Fruit fly (Drosophila melanogaster): ENCODE results near the gene Dh31.

Dh31 gene

DNA sequence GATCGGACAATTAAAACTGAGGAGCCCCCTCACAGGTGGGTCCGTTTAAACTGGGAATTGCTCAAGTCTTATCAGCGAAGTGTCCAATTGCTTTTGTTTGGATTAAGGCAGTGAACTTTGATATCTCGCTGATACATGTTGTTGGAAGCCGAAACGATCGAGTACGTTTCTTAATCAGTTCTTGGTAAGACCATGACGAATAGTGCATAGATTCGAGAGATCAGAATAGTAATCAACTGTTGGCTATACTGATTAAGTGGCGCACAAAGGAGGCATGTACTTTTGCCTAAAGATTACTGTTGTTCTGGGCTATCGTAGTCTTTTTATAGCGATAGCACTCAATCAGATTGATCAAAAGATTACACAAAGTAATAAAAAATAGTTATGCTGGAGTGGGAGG lies 55.1 kb downstream of the Dh31 start:
- no peak for TF ChIP-seq jim (GFP tag; optimal IDR thresholded peaks at IDR 0.05)
- no peak for TF ChIP-seq Dfd (GFP tag; optimal IDR thresholded peaks at IDR 0.05)
- TF ChIP-seq Jra (GFP tag; optimal IDR thresholded peaks at IDR 0.05) = no peak
- no peak for TF ChIP-seq foxo (GFP tag; optimal IDR thresholded peaks at IDR 0.05)
- no peak for TF ChIP-seq CG32264 (GFP tag; optimal IDR thresholded peaks at IDR 0.05)
- no peak for TF ChIP-seq rgr (GFP tag; optimal IDR thresholded peaks at IDR 0.05)
- no peak for TF ChIP-seq Mio (GFP tag; optimal IDR thresholded peaks at IDR 0.05)
- no peak for TF ChIP-seq Myc (optimal IDR thresholded peaks at IDR 0.05)
- no peak for TF ChIP-seq dsf (GFP tag; optimal IDR thresholded peaks at IDR 0.05; ENCODE audit: borderline replicate concordance)
- TF ChIP-seq GATAd (GFP tag; optimal IDR thresholded peaks at IDR 0.05) = no peak
- peak; percentile 20 for TF ChIP-seq Dif (GFP tag; optimal IDR thresholded peaks at IDR 0.05; ENCODE audit: partially characterized antibody)
- TF ChIP-seq lola (GFP tag; optimal IDR thresholded peaks at IDR 0.05) = no peak
- TF ChIP-seq dmrt93B (GFP tag; optimal IDR thresholded peaks at IDR 0.05) = no peak
- TF ChIP-seq CG9705 (GFP tag; optimal IDR thresholded peaks at IDR 0.05) = no peak
- TF ChIP-seq Abd-B (GFP tag; optimal IDR thresholded peaks at IDR 0.05) = no peak
- TF ChIP-seq Hnf4 (GFP tag; optimal IDR thresholded peaks at IDR 0.05) = peak; percentile 4
- no peak for TF ChIP-seq usp (GFP tag; optimal IDR thresholded peaks at IDR 0.05)

- no peak for TF ChIP-seq dsf (GFP tag; optimal IDR thresholded peaks at IDR 0.05; ENCODE audit: borderline replicate concordance)
- TF ChIP-seq Myc (optimal IDR thresholded peaks at IDR 0.05) = no peak
- TF ChIP-seq lola (GFP tag; optimal IDR thresholded peaks at IDR 0.05) = no peak
- no peak for TF ChIP-seq CG32264 (GFP tag; optimal IDR thresholded peaks at IDR 0.05)
- TF ChIP-seq Hr78 (GFP tag; optimal IDR thresholded peaks at IDR 0.05) = no peak
- no peak for TF ChIP-seq Dif (GFP tag; optimal IDR thresholded peaks at IDR 0.05; ENCODE audit: partially characterized antibody)
- no peak for TF ChIP-seq br (GFP tag; optimal IDR thresholded peaks at IDR 0.05)
- TF ChIP-seq OdsH (GFP tag; optimal IDR thresholded peaks at IDR 0.05) = no peak
- TF ChIP-seq GATAd (GFP tag; optimal IDR thresholded peaks at IDR 0.05) = no peak
- no peak for TF ChIP-seq woc (GFP tag; optimal IDR thresholded peaks at IDR 0.05)
- no peak for TF ChIP-seq ey (GFP tag; optimal IDR thresholded peaks at IDR 0.05)
- no peak for TF ChIP-seq rgr (GFP tag; optimal IDR thresholded peaks at IDR 0.05)
- no peak for TF ChIP-seq Mio (GFP tag; optimal IDR thresholded peaks at IDR 0.05)
- TF ChIP-seq usp (GFP tag; optimal IDR thresholded peaks at IDR 0.05) = no peak
- TF ChIP-seq tai (GFP tag; optimal IDR thresholded peaks at IDR 0.05) = no peak
- TF ChIP-seq fru (GFP tag; optimal IDR thresholded peaks at IDR 0.05) = no peak
- no peak for TF ChIP-seq h (GFP tag; optimal IDR thresholded peaks at IDR 0.05)
- TF ChIP-seq Abd-B (GFP tag; optimal IDR thresholded peaks at IDR 0.05) = no peak
- no peak for TF ChIP-seq dmrt93B (GFP tag; optimal IDR thresholded peaks at IDR 0.05)
Measured at dm6 chr2L:8449358-8449757, 57.3 kb downstream of the Dh31 start, which contains the start of gene Aasdh. TSS of gene Aasdh (minus strand) at chr2L:8449576.

DNA sequence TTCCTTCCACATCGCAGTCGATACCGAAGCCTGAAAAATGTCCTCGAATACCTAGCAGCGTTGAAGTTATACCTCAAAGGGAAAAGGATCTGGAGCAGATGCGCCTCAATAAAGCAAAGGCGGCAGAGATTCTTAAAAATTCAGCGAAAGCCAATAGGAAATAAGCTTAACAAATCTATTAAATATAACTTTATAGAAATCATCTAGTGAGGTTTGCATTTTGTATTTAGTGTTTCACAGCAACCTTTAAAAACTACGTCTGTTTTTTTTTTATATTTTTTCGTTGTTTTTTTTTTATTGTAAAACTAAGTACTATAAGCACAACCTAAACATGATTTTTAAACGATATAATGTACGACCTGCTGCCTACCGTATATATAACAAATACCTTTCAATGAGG lies 64.5 kb downstream of the Dh31 start, which contains the start of gene CG31897:
Gene CG31897 (plus strand): TSS at position 301 of the 400 bp plus-strand sequence.
- TF ChIP-seq CG9705 (GFP tag; optimal IDR thresholded peaks at IDR 0.05) = no peak
- no peak for TF ChIP-seq Vsx2 (GFP tag; optimal IDR thresholded peaks at IDR 0.05; ENCODE audit: partially characterized antibody)
- TF ChIP-seq br (GFP tag; optimal IDR thresholded peaks at IDR 0.05) = no peak
- TF ChIP-seq Myc (optimal IDR thresholded peaks at IDR 0.05) = no peak
- TF ChIP-seq jim (GFP tag; optimal IDR thresholded peaks at IDR 0.05) = no peak
- no peak for TF ChIP-seq OdsH (GFP tag; optimal IDR thresholded peaks at IDR 0.05)
- no peak for TF ChIP-seq ey (GFP tag; optimal IDR thresholded peaks at IDR 0.05)
- TF ChIP-seq pan (optimal IDR thresholded peaks at IDR 0.05) = no peak
- no peak for TF ChIP-seq Dfd (GFP tag; optimal IDR thresholded peaks at IDR 0.05)
